Worm (Caenorhabditis elegans) whole organism, L1 larva: Measurements from ENCODE around the gene T28A8.4.
"Not testable (repeated sequence)": the region's sequence is repeated elsewhere in the genome, so short reads cannot be mapped to it uniquely, and the experiment has no call there.

Source experiments
- C04F5.9 ChIP-seq: sonication (generic microtip); optimal IDR thresholded peaks from 2 replicates; lab custom pipeline; 2016; ENCODE audit warnings: missing genetic modification characterization, missing compliant biosample characterization
- C34B4.2 ChIP-seq: sonication (generic microtip); optimal IDR thresholded peaks from 2 replicates; lab custom pipeline; 2017; ENCODE audit warnings: mild to moderate bottlenecking, missing genetic modification characterization, missing compliant biosample characterization
- Y116A8C.19 ChIP-seq: sonication (generic microtip); optimal IDR thresholded peaks from 2 replicates; lab custom pipeline; 2016; ENCODE audit warnings: missing compliant biosample characterization, missing genetic modification characterization, borderline replicate concordance
- aha-1 ChIP-seq: fragments of 150-350 bp; optimal IDR thresholded peaks from 2 replicates; lab custom pipeline; 2014; ENCODE audit warnings: missing biosample characterization, missing genetic modification characterization
- aly-2 ChIP-seq: fragments of 150-350 bp; optimal IDR thresholded peaks from 2 replicates; lab custom pipeline; 2014; ENCODE audit warnings: missing biosample characterization, missing genetic modification characterization
- ama-1 ChIP-seq: fragments of 150-350 bp; optimal IDR thresholded peaks from 2 replicates; lab custom pipeline; 2014
- ceh-63 ChIP-seq: fragments of 200-800 bp; sonication (Bioruptor generic); optimal IDR thresholded peaks from 2 replicates; lab custom pipeline; 2018; ENCODE audit warnings: mild to moderate bottlenecking, missing genetic modification characterization, missing compliant biosample characterization
- ceh-8 ChIP-seq: fragments of 200-800 bp; sonication (Bioruptor generic); optimal IDR thresholded peaks from 2 replicates; lab custom pipeline; 2018; ENCODE audit warnings: mild to moderate bottlenecking, missing genetic modification characterization, moderate library complexity, missing compliant biosample characterization
- ceh-82 ChIP-seq, 3 experiments: fragments of 150-350 bp in 1 of 3; sonication (generic microtip) in 2 of 3; optimal IDR thresholded peaks; 2 replicates each; lab custom pipeline; 2014 to 2017; ENCODE audit warnings: missing biosample characterization in 3 of 3, missing genetic modification characterization in 3 of 3
- ceh-88 ChIP-seq: fragments of 200-800 bp; sonication (Bioruptor generic); IDR thresholded peaks from 2 replicates; pipeline ENCODE4 v1.3.6; 2022; ENCODE audit warnings: missing genetic modification characterization, missing compliant biosample characterization
- ces-1 ChIP-seq: fragments of 150-350 bp; optimal IDR thresholded peaks from 2 replicates; lab custom pipeline; 2014; ENCODE audit warnings: missing biosample characterization, missing genetic modification reagents, missing genetic modification characterization
- dsc-1 ChIP-seq: sonication (generic microtip); optimal IDR thresholded peaks from 2 replicates; lab custom pipeline; 2016; ENCODE audit warnings: mild to moderate bottlenecking, missing genetic modification characterization, missing compliant biosample characterization
- efl-1 ChIP-seq, 4 experiments: fragments of 150-350 bp; optimal IDR thresholded peaks in 3 of 4; peaks in 1 of 4; 1 replicate in 1 of 4; 2 replicates in 3 of 4; lab custom pipeline; 2014; ENCODE audit warnings: missing biosample characterization in 2 of 4, missing genetic modification characterization in 2 of 4, missing genetic modification reagents in 2 of 4
- efl-3 ChIP-seq: fragments of 200-800 bp; sonication (Bioruptor generic); optimal IDR thresholded peaks from 2 replicates; lab custom pipeline; 2018; ENCODE audit warnings: mild to moderate bottlenecking, missing genetic modification characterization, missing compliant biosample characterization
- fos-1 ChIP-seq: fragments of 150-350 bp; optimal IDR thresholded peaks from 2 replicates; lab custom pipeline; 2014; ENCODE audit warnings: missing biosample characterization, missing genetic modification characterization
- hlh-17 ChIP-seq: fragments of 200-800 bp; sonication (Bioruptor generic); optimal IDR thresholded peaks from 2 replicates; lab custom pipeline; 2018; ENCODE audit warnings: missing genetic modification characterization, mild to moderate bottlenecking, missing compliant biosample characterization, moderate library complexity, borderline replicate concordance
- hlh-4 ChIP-seq: sonication (generic microtip); optimal IDR thresholded peaks from 2 replicates; lab custom pipeline; 2016; ENCODE audit warnings: mild to moderate bottlenecking, missing genetic modification characterization, missing compliant biosample characterization
- hpl-2 ChIP-seq: fragments of 150-350 bp; optimal IDR thresholded peaks from 2 replicates; lab custom pipeline; 2014; ENCODE audit warnings: missing biosample characterization, missing genetic modification reagents, missing genetic modification characterization
- irx-1 ChIP-seq: sonication (generic microtip); optimal IDR thresholded peaks from 2 replicates; lab custom pipeline; 2016; ENCODE audit warnings: missing genetic modification characterization, missing compliant biosample characterization
- isw-1 ChIP-seq: fragments of 200-800 bp; sonication (Bioruptor generic); IDR thresholded peaks from 2 replicates; pipeline ENCODE4 v1.3.6; 2022; ENCODE audit warnings: missing genetic modification characterization, missing compliant biosample characterization
- lsy-2 ChIP-seq, 2 experiments: fragments of 150-350 bp; optimal IDR thresholded peaks; 2 replicates each; lab custom pipeline; 2014; ENCODE audit warnings: missing biosample characterization in 2 of 2, missing genetic modification characterization in 2 of 2
- mab-9 ChIP-seq: fragments of 200-800 bp; sonication (Bioruptor generic); IDR thresholded peaks from 2 replicates; pipeline ENCODE4 v1.3.6; 2022; ENCODE audit warnings: missing genetic modification reagents, missing genetic modification characterization, missing compliant biosample characterization
- mdl-1 ChIP-seq, 2 experiments: fragments of 150-350 bp; optimal IDR thresholded peaks; 2 replicates each; lab custom pipeline; 2014 to 2017; ENCODE audit warnings: missing biosample characterization in 2 of 2, missing genetic modification characterization in 2 of 2, inconsistent platforms in 1 of 2
- nhr-19 ChIP-seq: fragments of 200-800 bp; sonication (Bioruptor generic); conservative IDR thresholded peaks from 2 replicates; pipeline ENCODE4 v1.3.6; 2022; ENCODE audit warnings: missing genetic modification characterization, missing compliant biosample characterization
- nhr-20 ChIP-seq: sonication (generic microtip); optimal IDR thresholded peaks from 2 replicates; lab custom pipeline; 2016; ENCODE audit warnings: mild to moderate bottlenecking, missing genetic modification characterization, missing compliant biosample characterization
- nhr-237 ChIP-seq: fragments of 150-350 bp; optimal IDR thresholded peaks from 2 replicates; lab custom pipeline; 2014; ENCODE audit warnings: missing biosample characterization, missing genetic modification characterization
- nhr-28 ChIP-seq: fragments of 150-350 bp; optimal IDR thresholded peaks from 2 replicates; lab custom pipeline; 2014; ENCODE audit warnings: missing biosample characterization, missing genetic modification characterization
- nhr-71 ChIP-seq: sonication (generic microtip); optimal IDR thresholded peaks from 2 replicates; lab custom pipeline; 2016; ENCODE audit warnings: mild to moderate bottlenecking, missing genetic modification characterization, moderate library complexity, missing compliant biosample characterization
- nhr-76 ChIP-seq: sonication (generic microtip); optimal IDR thresholded peaks from 2 replicates; lab custom pipeline; 2017; ENCODE audit warnings: missing biosample characterization, missing genetic modification characterization
- nhr-84 ChIP-seq: sonication (generic microtip); optimal IDR thresholded peaks from 2 replicates; lab custom pipeline; 2017; ENCODE audit warnings: missing biosample characterization, missing genetic modification characterization
- nhr-85 ChIP-seq: sonication (generic microtip); peaks from one replicate; lab custom pipeline; 2016; ENCODE audit warnings: missing genetic modification characterization, inconsistent platforms, missing compliant biosample characterization
- pqm-1 ChIP-seq: sonication (generic microtip); optimal IDR thresholded peaks from 3 replicates; lab custom pipeline; 2017; ENCODE audit warnings: missing biosample characterization, missing genetic modification characterization
- sox-4 ChIP-seq: sonication (generic microtip); optimal IDR thresholded peaks from 2 replicates; lab custom pipeline; 2016; ENCODE audit warnings: missing genetic modification characterization, missing compliant biosample characterization
- sup-37 ChIP-seq: fragments of 200-800 bp; sonication (Bioruptor generic); optimal IDR thresholded peaks from 2 replicates; lab custom pipeline; 2018; ENCODE audit warnings: mild to moderate bottlenecking, missing genetic modification characterization, missing compliant biosample characterization
- swsn-7 ChIP-seq: sonication (generic microtip); optimal IDR thresholded peaks from 2 replicates; lab custom pipeline; 2016; ENCODE audit warnings: missing genetic modification characterization, missing compliant biosample characterization
- tlp-1 ChIP-seq: fragments of 150-350 bp; optimal IDR thresholded peaks from 2 replicates; lab custom pipeline; 2014; ENCODE audit warnings: missing biosample characterization, missing genetic modification characterization
- unc-86 ChIP-seq: sonication (generic microtip); optimal IDR thresholded peaks from 2 replicates; lab custom pipeline; 2016; ENCODE audit warnings: missing genetic modification characterization, missing compliant biosample characterization
- zag-1 ChIP-seq: fragments of 150-350 bp; optimal IDR thresholded peaks from 2 replicates; lab custom pipeline; 2014; ENCODE audit warnings: missing biosample characterization, missing genetic modification characterization
- ztf-4 ChIP-seq: fragments of 150-350 bp; optimal IDR thresholded peaks from 2 replicates; lab custom pipeline; 2014; ENCODE audit warnings: missing biosample characterization, missing genetic modification characterization

Gene T28A8.4

DNA sequence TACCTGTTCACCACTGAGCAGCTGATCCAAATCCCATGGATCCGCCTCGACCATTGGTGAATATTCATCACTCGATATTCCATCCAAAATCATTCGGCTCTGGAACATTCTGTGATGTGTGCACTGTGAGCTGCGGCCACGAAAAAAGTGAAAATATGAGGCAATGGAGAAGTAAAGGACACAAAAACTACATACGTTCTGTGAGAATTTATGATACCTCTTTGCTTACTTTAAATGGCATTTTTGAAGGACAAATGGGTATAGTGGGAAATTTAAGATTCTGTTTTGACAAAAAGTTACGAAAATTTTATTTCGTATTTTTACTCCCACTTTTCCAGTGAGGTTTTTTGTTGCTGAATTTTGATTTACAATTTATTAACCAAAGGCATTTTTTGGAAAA is 11.1 kb upstream of the T28A8.4 start, which contains the start of gene twk-40:
TSS of gene twk-40 (minus strand) at position 101 of the 400 bp plus-strand sequence.
- TF ChIP-seq hlh-4 (no peak), unc-86 (tag; lab: Kevin White, UChicago) (no peak), nhr-19 (no peak)

DNA sequence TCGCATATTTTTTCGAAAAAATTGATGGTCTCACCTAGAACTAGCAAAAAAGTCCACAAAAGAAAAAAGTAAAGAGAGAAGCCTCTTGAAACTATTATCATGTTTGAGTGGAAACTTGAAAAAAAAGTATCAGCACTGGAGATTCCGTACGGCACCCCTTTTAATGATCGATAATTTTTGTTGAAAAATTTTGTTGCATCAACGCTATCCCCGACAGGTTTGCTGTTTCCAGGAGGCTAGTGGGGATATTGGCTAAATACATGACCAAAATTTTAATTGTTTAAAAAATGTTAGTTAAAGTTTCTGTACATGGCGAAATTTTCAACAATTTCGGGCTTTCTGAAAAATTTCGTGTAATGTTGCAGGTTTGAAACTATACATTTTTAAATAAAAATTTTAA is 7.9 kb upstream of the T28A8.4 start, which contains the start of gene T28A8.2:
TSS of gene T28A8.2 (minus strand) at position 101 of the 400 bp plus-strand sequence.
- TF ChIP-seq dsc-1 (tag; lab: Kevin White, UChicago) (no peak), ceh-88 (no peak), irx-1 (no peak), mab-9 (no peak), nhr-84 (tag; lab: Kevin White, UChicago) (no peak), efl-1 (optimal IDR thresholded peaks at IDR 0.05; lab: Kevin White, UChicago) (no peak), efl-1 (GFP tag; optimal IDR thresholded peaks at IDR 0.05 in 1 of 2; lab: Kevin White, UChicago) (no peak), efl-3 (GFP tag; lab: Kevin White, UChicago) (no peak), C34B4.2 (tag; lab: Kevin White, UChicago) (no peak), hlh-17 (no peak), aha-1 (tag; lab: Kevin White, UChicago) (no peak), ceh-63 (no peak), sox-4 (tag; lab: Kevin White, UChicago) (no peak), nhr-85 (tag; lab: Kevin White, UChicago) (no peak), nhr-76 (tag; lab: Kevin White, UChicago) (no peak), nhr-20 (tag; lab: Kevin White, UChicago) (no peak), ztf-4 (tag; lab: Kevin White, UChicago) (no peak), aly-2 (no peak), nhr-28 (tag; lab: Kevin White, UChicago) (no peak), Y116A8C.19 (no peak), nhr-237 (no peak)

DNA sequence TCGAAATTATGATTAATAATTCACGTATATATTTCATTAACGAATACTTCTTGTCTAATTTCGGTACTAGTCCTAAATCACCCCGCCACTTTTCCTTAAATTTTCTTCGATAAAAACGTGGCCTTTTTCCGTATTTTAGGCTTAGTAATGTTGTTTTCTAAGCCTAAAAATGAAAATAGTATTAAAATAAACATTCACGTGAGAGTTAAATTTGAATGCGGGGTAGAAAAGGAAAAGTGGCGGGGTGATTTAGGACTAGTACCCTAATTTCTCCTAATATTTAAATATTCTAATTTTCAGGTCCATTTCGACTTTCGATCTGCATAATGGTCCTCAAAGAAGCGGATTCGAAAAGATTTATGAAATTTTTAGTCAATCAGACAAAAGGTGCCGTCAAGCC is 4.6 kb upstream of the T28A8.4 start, which contains the start of gene T28A8.6:
TSS of gene T28A8.6 (plus strand) at position 301 of the 400 bp plus-strand sequence.
- TF ChIP-seq nhr-28 (tag; lab: Kevin White, UChicago); zag-1; isw-1: not testable (repeated sequence)
- TF ChIP-seq, all 84 proteins: peak for 0; not testable (repeated sequence) for 84

DNA sequence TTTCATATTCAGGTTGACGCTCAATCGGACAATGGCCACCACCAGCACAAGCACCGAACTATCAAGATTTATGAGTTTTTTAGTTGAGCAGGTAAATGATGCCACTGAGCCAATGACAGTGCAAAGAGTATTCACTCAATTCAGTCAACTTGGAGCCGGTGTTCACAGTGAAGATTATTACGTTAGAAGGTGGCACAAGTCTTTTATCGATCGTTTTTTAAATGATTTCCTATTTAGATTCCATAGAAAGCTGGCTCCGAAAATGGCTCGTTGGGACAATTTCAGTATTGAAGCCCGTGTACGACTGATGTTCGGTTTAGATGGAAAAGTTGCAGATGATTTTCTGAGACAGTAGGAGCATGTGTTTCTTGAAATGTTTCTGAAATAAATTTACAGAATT is 1.9 kb upstream of the T28A8.4 start, which contains the start of gene T28A8.5:
TSS of gene T28A8.5 (plus strand) at position 32 of the 400 bp plus-strand sequence.
- TF ChIP-seq fos-1 (no peak), efl-1 (optimal IDR thresholded peaks at IDR 0.05; lab: Kevin White, UChicago) (no peak), efl-1 (GFP tag; optimal IDR thresholded peaks at IDR 0.05 in 1 of 2; lab: Kevin White, UChicago) (peak in 1 of 2 experiments; percentile 84)

DNA sequence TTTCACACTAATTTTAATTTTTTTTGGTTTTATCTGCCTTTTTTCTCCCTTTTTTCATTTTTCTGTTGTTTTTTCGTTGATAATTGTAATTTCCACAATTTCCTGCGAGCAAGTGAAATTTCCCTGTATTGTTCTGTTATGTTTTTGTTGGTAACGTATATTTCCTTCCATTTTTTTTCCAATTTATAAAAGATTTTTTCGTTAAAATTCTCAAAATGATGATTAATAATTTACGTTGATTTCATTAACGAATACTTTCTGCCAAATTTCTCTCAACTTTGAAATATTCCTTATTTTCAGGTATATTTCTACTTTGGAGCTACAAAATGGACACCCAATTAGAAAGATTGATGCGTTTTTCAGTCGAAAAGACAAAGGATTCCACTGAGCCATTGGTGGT is 966 bp upstream of the T28A8.4 start, which contains the start of gene T28A8.8:
TSS of gene T28A8.8 (plus strand) at position 301 of the 400 bp plus-strand sequence.
- TF ChIP-seq mdl-1 (tag; optimal IDR thresholded peaks at IDR 0.05; lab: Kevin White, UChicago) (no peak), nhr-76 (tag; lab: Kevin White, UChicago) (no peak), C04F5.9 (tag; lab: Kevin White, UChicago) (no peak), tlp-1 (tag; lab: Kevin White, UChicago) (no peak), ceh-63 (no peak), ces-1 (GFP tag; lab: Kevin White, UChicago) (no peak)

DNA sequence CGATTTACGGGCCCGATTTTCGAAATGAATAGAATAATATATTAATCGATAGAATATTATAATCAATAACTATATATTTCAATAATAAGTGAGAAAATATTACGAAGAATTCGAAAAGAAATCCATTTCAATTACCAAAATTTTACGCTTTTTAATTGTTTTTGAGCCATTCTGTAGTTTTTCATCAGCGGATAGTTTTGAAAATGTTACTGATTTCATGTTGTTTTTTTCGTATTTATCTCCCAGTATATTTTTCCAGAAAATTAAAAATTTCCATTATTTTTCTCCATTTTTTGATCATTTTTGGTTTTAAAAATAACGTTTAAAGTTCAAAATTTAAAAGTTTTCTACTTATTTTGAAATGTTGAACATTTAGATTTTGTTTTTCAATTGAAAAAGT is 2.2 kb downstream of the T28A8.4 start, which contains the start of gene T28A8.3:
TSS of gene T28A8.3 (plus strand) at position 301 of the 400 bp plus-strand sequence.
- no peak for TF ChIP-seq nhr-71 (tag; lab: Kevin White, UChicago)
- no peak for TF ChIP-seq ceh-82 (tag; optimal IDR thresholded peaks at IDR 0.05; lab: Kevin White, UChicago)
- TF ChIP-seq C04F5.9 (tag; lab: Kevin White, UChicago): no peak
- TF ChIP-seq sup-37 (GFP tag; lab: Kevin White, UChicago): no peak
- no peak for TF ChIP-seq lsy-2 (tag; optimal IDR thresholded peaks at IDR 0.05; lab: Kevin White, UChicago)
- TF ChIP-seq ama-1: no peak
- TF ChIP-seq dsc-1 (tag; lab: Kevin White, UChicago): no peak
- no peak for TF ChIP-seq hlh-4
- no peak for TF ChIP-seq ceh-8 (GFP tag; lab: Kevin White, UChicago)
- TF ChIP-seq swsn-7: no peak
- TF ChIP-seq pqm-1: no peak
- TF ChIP-seq aly-2: no peak
- no peak for TF ChIP-seq hpl-2 (GFP tag; lab: Kevin White, UChicago)
